Worm (Caenorhabditis elegans) whole organism, L4 larva: ENCODE results near the gene R10E4.6.

Experiments
- D1046.2 ChIP-seq: fragments of 200-800 bp; sonication (Bioruptor generic); IDR thresholded peaks from 2 replicates; pipeline ENCODE4 v1.3.6; 2022; ENCODE audit warnings: missing genetic modification characterization, missing compliant biosample characterization
- F10B5.3 ChIP-seq: sonication (generic microtip); optimal IDR thresholded peaks from 2 replicates; lab custom pipeline; 2016; ENCODE audit warnings: mild to moderate bottlenecking, missing genetic modification characterization, missing compliant biosample characterization
- F49E8.2 ChIP-seq: sonication (generic microtip); optimal IDR thresholded peaks from 2 replicates; lab custom pipeline; 2016; ENCODE audit warnings: missing compliant biosample characterization, mild to moderate bottlenecking, missing genetic modification characterization, borderline replicate concordance
- R02D3.7 ChIP-seq: fragments of 150-350 bp; sonication (generic microtip); optimal IDR thresholded peaks from 3 replicates; lab custom pipeline; 2014; ENCODE audit warnings: missing biosample characterization, missing genetic modification characterization
- T26A8.4 ChIP-seq: fragments of 200-800 bp; sonication (Bioruptor generic); IDR thresholded peaks from 2 replicates; pipeline ENCODE4 v1.3.6; 2022; ENCODE audit warnings: missing genetic modification characterization, missing compliant biosample characterization
- Y105C5A.15 ChIP-seq: fragments of 200-800 bp; sonication (Bioruptor generic); IDR thresholded peaks from 2 replicates; pipeline ENCODE4 v1.3.6; 2022; ENCODE audit warnings: missing genetic modification characterization, missing compliant biosample characterization
- ZK337.2 ChIP-seq: fragments of 200-800 bp; sonication (Bioruptor generic); IDR thresholded peaks from 2 replicates; pipeline ENCODE4 v1.3.6; 2022; ENCODE audit warnings: missing genetic modification reagents, missing genetic modification characterization, missing compliant biosample characterization
- aly-2 ChIP-seq: sonication (generic microtip); optimal IDR thresholded peaks from 2 replicates; lab custom pipeline; 2018; ENCODE audit warnings: missing biosample characterization, missing genetic modification characterization
- arid-1 ChIP-seq: fragments of 200-800 bp; sonication (Bioruptor generic); conservative IDR thresholded peaks from 2 replicates; pipeline ENCODE4 v1.3.6; 2022; ENCODE audit warnings: missing genetic modification reagents, missing genetic modification characterization, missing compliant biosample characterization
- attf-4 ChIP-seq: sonication (generic microtip); optimal IDR thresholded peaks from 3 replicates; lab custom pipeline; 2017; ENCODE audit warnings: missing biosample characterization, missing genetic modification characterization
- ceh-44 ChIP-seq: fragments of 200-800 bp; sonication (Bioruptor generic); IDR thresholded peaks from 2 replicates; pipeline ENCODE4 v1.3.6; 2022; ENCODE audit warnings: missing genetic modification reagents, missing genetic modification characterization, missing compliant biosample characterization
- ceh-82 ChIP-seq: sonication (generic microtip); optimal IDR thresholded peaks from 2 replicates; lab custom pipeline; 2017; ENCODE audit warnings: missing biosample characterization, missing genetic modification characterization
- ces-1 ChIP-seq: fragments of 150-350 bp; sonication (generic microtip); optimal IDR thresholded peaks from 4 replicates; lab custom pipeline; 2014; ENCODE audit warnings: missing biosample characterization, missing genetic modification reagents, missing genetic modification characterization
- dmd-8 ChIP-seq: fragments of 200-800 bp; sonication (Bioruptor generic); IDR thresholded peaks from 2 replicates; pipeline ENCODE4 v1.3.6; 2022; ENCODE audit warnings: missing genetic modification characterization, missing compliant biosample characterization
- dmd-9 ChIP-seq: fragments of 200-800 bp; sonication (Bioruptor generic); IDR thresholded peaks from 2 replicates; pipeline ENCODE4 v1.3.6; 2022; ENCODE audit warnings: missing genetic modification reagents, missing genetic modification characterization, missing compliant biosample characterization
- dpl-1 ChIP-seq: fragments of 150-350 bp; optimal IDR thresholded peaks from 2 replicates; lab custom pipeline; 2014; ENCODE audit warnings: missing biosample characterization, missing genetic modification reagents, missing genetic modification characterization
- egl-27 ChIP-seq: sonication (generic microtip); optimal IDR thresholded peaks from 3 replicates; lab custom pipeline; 2017; ENCODE audit warnings: missing biosample characterization, missing genetic modification reagents, missing genetic modification characterization
- gei-8 ChIP-seq: fragments of 200-800 bp; sonication (Bioruptor generic); optimal IDR thresholded peaks from 2 replicates; lab custom pipeline; 2018; ENCODE audit warnings: mild to moderate bottlenecking, missing genetic modification characterization, missing compliant biosample characterization
- hlh-11 ChIP-seq: fragments of 200-800 bp; sonication (Bioruptor generic); optimal IDR thresholded peaks from 2 replicates; lab custom pipeline; 2018; ENCODE audit warnings: mild to moderate bottlenecking, missing genetic modification characterization, missing compliant biosample characterization
- hmg-1.1 ChIP-seq: fragments of 200-800 bp; sonication (Bioruptor generic); IDR thresholded peaks from 2 replicates; pipeline ENCODE4 v1.3.6; 2022; ENCODE audit warnings: missing genetic modification reagents, missing genetic modification characterization, missing compliant biosample characterization
- lin-13 ChIP-seq: fragments of 150-350 bp; optimal IDR thresholded peaks from 2 replicates; lab custom pipeline; 2014; ENCODE audit warnings: missing biosample characterization, missing genetic modification reagents, missing genetic modification characterization
- lin-39 ChIP-seq: fragments of 150-350 bp; optimal IDR thresholded peaks from 2 replicates; lab custom pipeline; 2014; ENCODE audit warnings: missing biosample characterization, missing genetic modification reagents, missing genetic modification characterization
- lir-3 ChIP-seq: sonication (generic microtip); optimal IDR thresholded peaks from 2 replicates; lab custom pipeline; 2016; ENCODE audit warnings: mild to moderate bottlenecking, missing genetic modification characterization, missing compliant biosample characterization
- mdt-29 ChIP-seq: fragments of 200-800 bp; sonication (Bioruptor generic); IDR thresholded peaks from 2 replicates; pipeline ENCODE4 v1.3.6; 2022; ENCODE audit warnings: missing genetic modification reagents, missing genetic modification characterization, missing compliant biosample characterization
- mep-1 ChIP-seq: fragments of 150-350 bp; sonication (generic microtip); optimal IDR thresholded peaks from 3 replicates; lab custom pipeline; 2014; ENCODE audit warnings: missing biosample characterization, missing genetic modification characterization
- mes-2 ChIP-seq: sonication (generic microtip); optimal IDR thresholded peaks from 2 replicates; lab custom pipeline; 2016; ENCODE audit warnings: missing genotype, mild to moderate bottlenecking, missing genetic modification characterization, missing compliant biosample characterization; ENCODE audit not compliant: poor library complexity, severe bottlenecking
- mxl-2 ChIP-seq: fragments of 200-800 bp; sonication (Bioruptor generic); conservative IDR thresholded peaks from 2 replicates; pipeline ENCODE4 v1.3.6; 2022; ENCODE audit warnings: missing genetic modification reagents, missing genetic modification characterization, missing compliant biosample characterization
- mxl-3 ChIP-seq: fragments of 200-800 bp; sonication (Bioruptor generic); optimal IDR thresholded peaks from 2 replicates; lab custom pipeline; 2018; ENCODE audit warnings: mild to moderate bottlenecking, missing genetic modification characterization, missing compliant biosample characterization
- nhr-102 ChIP-seq: sonication (generic microtip); optimal IDR thresholded peaks from 2 replicates; lab custom pipeline; 2016; ENCODE audit warnings: mild to moderate bottlenecking, missing genetic modification characterization, moderate library complexity, missing compliant biosample characterization
- nhr-11 ChIP-seq: fragments of 150-350 bp; optimal IDR thresholded peaks from 2 replicates; lab custom pipeline; 2014; ENCODE audit warnings: missing biosample characterization, missing genetic modification characterization
- nhr-237 ChIP-seq: sonication (generic microtip); optimal IDR thresholded peaks from 2 replicates; lab custom pipeline; 2017; ENCODE audit warnings: missing biosample characterization, missing genetic modification characterization
- nhr-28 ChIP-seq: fragments of 150-350 bp; optimal IDR thresholded peaks from 2 replicates; lab custom pipeline; 2014; ENCODE audit warnings: missing biosample characterization, missing genetic modification characterization
- pha-4 ChIP-seq, 2 experiments: fragments of 150-350 bp in 1 of 2; fragments of 200-800 bp in 1 of 2; sonication (Bioruptor generic) in 1 of 2; IDR thresholded peaks in 1 of 2; optimal IDR thresholded peaks in 1 of 2; 2 replicates each; pipeline versions ENCODE4 v1.3.6 to Lab custom; 2014 to 2022; ENCODE audit warnings: missing genetic modification characterization in 2 of 2, missing genetic modification reagents in 2 of 2, missing biosample characterization in 1 of 2, missing compliant biosample characterization in 1 of 2
- php-3 ChIP-seq: fragments of 200-800 bp; sonication (Bioruptor generic); IDR thresholded peaks from 2 replicates; pipeline ENCODE4 v1.3.6; 2022; ENCODE audit warnings: missing genetic modification reagents, missing genetic modification characterization, missing compliant biosample characterization
- spr-1 ChIP-seq: sonication (generic microtip); optimal IDR thresholded peaks from 2 replicates; lab custom pipeline; 2016; ENCODE audit warnings: mild to moderate bottlenecking, missing genetic modification characterization, missing compliant biosample characterization
- tra-1 ChIP-seq: fragments of 200-800 bp; sonication (Bioruptor generic); IDR thresholded peaks from 2 replicates; pipeline ENCODE4 v1.3.6; 2022; ENCODE audit warnings: missing genetic modification reagents, missing genetic modification characterization, missing compliant biosample characterization
- unc-62 ChIP-seq, 3 experiments: fragments of 150-350 bp in 1 of 3; sonication (generic microtip); optimal IDR thresholded peaks in 2 of 3; peaks in 1 of 3; 1 replicate in 1 of 3; 2 replicates in 2 of 3; lab custom pipeline; 2014 to 2017; ENCODE audit warnings: missing biosample characterization in 3 of 3, missing genetic modification characterization in 3 of 3, missing genetic modification reagents in 3 of 3, missing genotype in 1 of 3
- zag-1 ChIP-seq: fragments of 150-350 bp; optimal IDR thresholded peaks from 2 replicates; lab custom pipeline; 2014; ENCODE audit warnings: missing biosample characterization, missing genetic modification characterization
- zfp-2 ChIP-seq: sonication (generic microtip); optimal IDR thresholded peaks from 2 replicates; lab custom pipeline; 2016; ENCODE audit warnings: mild to moderate bottlenecking, missing genetic modification characterization, missing compliant biosample characterization
- zip-11 ChIP-seq: fragments of 200-800 bp; sonication (Bioruptor generic); IDR thresholded peaks from 2 replicates; pipeline ENCODE4 v1.3.6; 2022; ENCODE audit warnings: missing genetic modification characterization, missing compliant biosample characterization
- zip-2 ChIP-seq: fragments of 150-350 bp; optimal IDR thresholded peaks from 2 replicates; lab custom pipeline; 2014; ENCODE audit warnings: missing biosample characterization, missing genetic modification characterization
- ztf-11 ChIP-seq: fragments of 150-350 bp; optimal IDR thresholded peaks from 2 replicates; lab custom pipeline; 2014; ENCODE audit warnings: missing biosample characterization, missing genetic modification characterization

The R10E4.6 gene

ce11 chrIII:4281955-4282618 lies 11.1 kb upstream of the R10E4.6 start (continued):
- TF ChIP-seq T26A8.4 (GFP tag; lab: Robert Waterston, UW): peak; percentile 98
- no peak for TF ChIP-seq egl-27 (tag; lab: Kevin White, UChicago)
- TF ChIP-seq unc-62 (GFP tag; optimal IDR thresholded peaks at IDR 0.05 in 1 of 2; lab: Kevin White, UChicago): peak in 1 of 2 experiments; percentile 100
- peak; percentile 72 for TF ChIP-seq unc-62 (tag; optimal IDR thresholded peaks at IDR 0.05; lab: Kevin White, UChicago)
- TF ChIP-seq attf-4 (tag; lab: Kevin White, UChicago): peak; percentile 54
- no peak for TF ChIP-seq R02D3.7 (tag; lab: Kevin White, UChicago)
- peak; percentile 91 for TF ChIP-seq zag-1 (tag; lab: Kevin White, UChicago)
- TF ChIP-seq zip-11 (GFP tag; lab: Robert Waterston, UW): no peak; the same call in 1 of the 2 replicates
- peak; percentile 77 for TF ChIP-seq mes-2
- peak; percentile 89 for TF ChIP-seq mdt-29 (GFP tag; lab: Robert Waterston, UW)
- TF ChIP-seq F49E8.2 (tag; lab: Kevin White, UChicago): no peak
- peak; percentile 96 for TF ChIP-seq spr-1
- TF ChIP-seq ces-1: peak; percentile 14
- peak; percentile 87 for TF ChIP-seq arid-1 (GFP tag; lab: Robert Waterston, UW)
- TF ChIP-seq hmg-1.1: peak; percentile 98
- TF ChIP-seq aly-2: no peak
- peak; percentile 79 for TF ChIP-seq zip-2 (tag; lab: Kevin White, UChicago)
- peak; percentile 75; the same call in 1 of the 2 replicates for TF ChIP-seq dmd-9 (GFP tag; lab: Robert Waterston, UW)
- peak; percentile 83 for TF ChIP-seq mxl-2 (GFP tag; lab: Robert Waterston, UW)
- TF ChIP-seq F10B5.3 (tag; lab: Kevin White, UChicago): peak; percentile 91
- TF ChIP-seq nhr-102 (tag; lab: Kevin White, UChicago): peak; percentile 98
- peak; percentile 91 for TF ChIP-seq zfp-2 (tag; lab: Kevin White, UChicago)
- TF ChIP-seq pha-4 (GFP tag; IDR thresholded peaks at IDR 0.05; lab: Robert Waterston, UW): peak; percentile 98
- TF ChIP-seq pha-4 (tag; optimal IDR thresholded peaks at IDR 0.05; lab: Kevin White, UChicago): peak; percentile 40
- no peak for TF ChIP-seq ztf-11
- peak; percentile 74 for TF ChIP-seq lin-39 (tag; lab: Kevin White, UChicago)
- TF ChIP-seq lir-3 (tag; lab: Kevin White, UChicago): peak; percentile 82
- TF ChIP-seq dmd-8 (GFP tag; lab: Robert Waterston, UW): 0 out of 2 replicates have a peak, but pooled peaks have one; percentile 71
- peak; percentile 98 for TF ChIP-seq mep-1 (tag; lab: Kevin White, UChicago)
- TF ChIP-seq ZK337.2: peak; percentile 38; the same call in 1 of the 2 replicates
- TF ChIP-seq ceh-44: 0 out of 2 replicates have a peak, but pooled peaks have one; percentile 5
- peak; percentile 90 for TF ChIP-seq lin-13 (GFP tag; lab: Kevin White, UChicago)
- peak; percentile 57 for TF ChIP-seq nhr-237 (tag; lab: Kevin White, UChicago)

DNA sequence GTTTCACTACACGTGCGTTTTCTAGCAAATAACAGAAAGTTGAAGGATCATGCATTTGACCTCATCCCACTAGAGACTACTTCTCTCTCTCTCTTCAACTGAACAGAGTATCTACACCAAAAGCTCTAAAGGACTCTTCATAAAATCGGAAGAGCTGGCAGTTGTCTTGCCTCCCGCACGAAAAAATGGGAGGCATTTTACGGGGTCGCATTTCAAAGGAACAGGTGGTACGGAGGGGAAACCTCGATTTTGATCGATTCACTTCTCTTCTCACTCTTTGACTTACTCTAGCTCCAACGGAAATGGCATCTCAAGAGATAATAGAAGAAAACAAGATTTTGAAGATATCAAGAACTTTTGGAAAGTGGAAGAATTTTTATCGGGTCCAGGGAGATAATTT lies 10.0 kb upstream of the R10E4.6 start:
- TF ChIP-seq dpl-1 (GFP tag; lab: Kevin White, UChicago) (no peak), gei-8 (GFP tag; lab: Kevin White, UChicago) (no peak), ceh-82 (no peak), php-3 (GFP tag; lab: Robert Waterston, UW) (no peak), Y105C5A.15 (GFP tag; lab: Robert Waterston, UW) (no peak), tra-1 (no peak), nhr-237 (tag; lab: Kevin White, UChicago) (no peak), nhr-28 (tag; lab: Kevin White, UChicago) (peak; percentile 25), zip-2 (tag; lab: Kevin White, UChicago) (no peak), D1046.2 (GFP tag; lab: Robert Waterston, UW) (no peak), unc-62 (GFP tag; optimal IDR thresholded peaks at IDR 0.05 in 1 of 2; lab: Kevin White, UChicago) (peak in 1 of 2 experiments; percentile 97), unc-62 (tag; optimal IDR thresholded peaks at IDR 0.05; lab: Kevin White, UChicago) (no peak), hlh-11 (tag; lab: Kevin White, UChicago) (peak; percentile 21), mxl-3 (GFP tag; lab: Kevin White, UChicago) (no peak), nhr-11 (tag; lab: Kevin White, UChicago) (peak; percentile 81)
